Worm (Caenorhabditis elegans) whole organism, late embryonic: ENCODE measurements around the gene glrx-22.

ENCODE experiments used
- ceh-22 ChIP-seq: sonication (generic microtip); optimal IDR thresholded peaks from 2 replicates; lab custom pipeline; 2017; ENCODE audit warnings: missing biosample characterization, missing genetic modification characterization
- hlh-30 ChIP-seq: sonication (generic microtip); optimal IDR thresholded peaks from 2 replicates; lab custom pipeline; 2017; ENCODE audit warnings: antibody characterized with exemption, missing genetic modification characterization, missing compliant biosample characterization; ENCODE audit not compliant: insufficient read depth
- nfya-1 ChIP-seq: sonication (generic microtip); optimal IDR thresholded peaks from 2 replicates; lab custom pipeline; 2017; ENCODE audit warnings: missing genetic modification characterization, mild to moderate bottlenecking, missing compliant biosample characterization, antibody characterized with exemption, moderate library complexity

DNA sequence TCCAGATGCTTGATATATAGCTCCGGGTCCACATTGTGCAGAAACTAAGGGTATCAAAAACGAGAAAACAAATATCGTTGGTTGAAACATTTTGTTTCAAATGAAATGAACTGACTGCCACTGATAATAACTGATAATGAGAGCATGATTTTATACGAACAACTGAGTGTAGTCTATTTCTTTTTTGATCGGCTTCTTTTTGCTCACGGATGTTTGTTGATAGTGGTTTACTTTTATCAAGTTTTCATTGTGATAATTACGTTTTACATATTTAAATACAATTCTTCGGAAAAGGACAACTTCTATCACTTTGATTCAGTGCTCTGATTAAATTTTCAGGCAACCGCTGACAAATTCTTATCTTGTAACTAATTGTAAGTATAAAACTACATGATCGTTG, 37.3 kb downstream of the glrx-22 start, which contains the start of gene clec-51:
- TF ChIP-seq nfya-1 (tag; lab: Kevin White, UChicago) (no peak), ceh-22 (no peak), hlh-30 (tag; lab: Kevin White, UChicago) (no peak)
